Worm (Caenorhabditis elegans) whole organism, young adult: ENCODE results near the gene F55G7.1.

ENCODE experiments used
- C17E4.6 ChIP-seq: fragments of 200-800 bp; sonication (Bioruptor generic); IDR thresholded peaks from 2 replicates; pipeline ENCODE4 v1.3.6; 2022; ENCODE audit warnings: missing genetic modification reagents, missing genetic modification characterization, missing compliant biosample characterization
- F23B12.7 ChIP-seq: sonication (generic microtip); optimal IDR thresholded peaks from 2 replicates; lab custom pipeline; 2017; ENCODE audit warnings: missing genetic modification characterization, mild to moderate bottlenecking, missing compliant biosample characterization, antibody characterized with exemption, moderate library complexity; ENCODE audit not compliant: insufficient read depth
- F33H1.4 ChIP-seq: fragments of 200-800 bp; sonication (Bioruptor generic); IDR thresholded peaks from 2 replicates; pipeline ENCODE4 v1.3.6; 2022; ENCODE audit warnings: missing genetic modification reagents, missing genetic modification characterization, missing compliant biosample characterization
- F39B2.1 ChIP-seq: fragments of 200-800 bp; sonication (Bioruptor generic); IDR thresholded peaks from 2 replicates; pipeline ENCODE4 v1.3.6; 2022; ENCODE audit warnings: missing genetic modification reagents, missing genetic modification characterization, missing compliant biosample characterization
- F57C9.4 ChIP-seq: sonication (generic microtip); optimal IDR thresholded peaks from 2 replicates; lab custom pipeline; 2017; ENCODE audit warnings: mild to moderate bottlenecking, missing genetic modification characterization, missing compliant biosample characterization
- T26A5.8 ChIP-seq: sonication (generic microtip); optimal IDR thresholded peaks from 2 replicates; lab custom pipeline; 2016; ENCODE audit warnings: missing genetic modification characterization, missing compliant biosample characterization
- Y56A3A.18 ChIP-seq: fragments of 200-800 bp; sonication (Bioruptor generic); IDR thresholded peaks from 2 replicates; pipeline ENCODE4 v1.3.6; 2022; ENCODE audit warnings: missing genetic modification reagents, missing genetic modification characterization, missing compliant biosample characterization
- Y67H2A.10 ChIP-seq: fragments of 200-800 bp; sonication (Bioruptor generic); conservative IDR thresholded peaks from 2 replicates; pipeline ENCODE4 v1.3.6; 2022; ENCODE audit warnings: missing genetic modification reagents, missing genetic modification characterization, missing compliant biosample characterization
- Y95B8A.8 ChIP-seq: fragments of 200-800 bp; sonication (Bioruptor generic); IDR thresholded peaks from 2 replicates; pipeline ENCODE4 v1.3.6; 2022; ENCODE audit warnings: missing genetic modification reagents, missing genetic modification characterization, missing compliant biosample characterization
- akir-1 ChIP-seq: fragments of 200-800 bp; sonication (Bioruptor generic); optimal IDR thresholded peaks from 2 replicates; lab custom pipeline; 2018; ENCODE audit warnings: mild to moderate bottlenecking, missing genetic modification characterization, moderate library complexity, missing compliant biosample characterization
- aptf-3 ChIP-seq: fragments of 200-800 bp; sonication (Bioruptor generic); IDR thresholded peaks from 2 replicates; pipeline ENCODE4 v1.3.6; 2022; ENCODE audit warnings: missing genetic modification characterization, missing compliant biosample characterization
- atf-7 ChIP-seq: sonication (generic microtip); optimal IDR thresholded peaks from 2 replicates; lab custom pipeline; 2017; ENCODE audit warnings: mild to moderate bottlenecking, missing genetic modification characterization, missing compliant biosample characterization
- athp-1 ChIP-seq: sonication (generic microtip); optimal IDR thresholded peaks from 2 replicates; lab custom pipeline; 2017; ENCODE audit warnings: mild to moderate bottlenecking, missing genetic modification characterization, missing compliant biosample characterization
- bed-1 ChIP-seq: fragments of 200-800 bp; sonication (Bioruptor generic); IDR thresholded peaks from 2 replicates; pipeline ENCODE4 v1.3.6; 2022; ENCODE audit warnings: missing genetic modification reagents, missing genetic modification characterization, missing compliant biosample characterization
- ccch-3 ChIP-seq: fragments of 200-800 bp; sonication (Bioruptor generic); optimal IDR thresholded peaks from 2 replicates; lab custom pipeline; 2018; ENCODE audit warnings: mild to moderate bottlenecking, missing genetic modification characterization, missing compliant biosample characterization
- cebp-1 ChIP-seq, 2 experiments: fragments of 200-800 bp in 1 of 2; sonication (Bioruptor generic) in 1 of 2; sonication (generic microtip) in 1 of 2; IDR thresholded peaks in 1 of 2; optimal IDR thresholded peaks in 1 of 2; 2 replicates each; pipeline versions ENCODE4 v1.3.6 to Lab custom; 2017 to 2022; ENCODE audit warnings: missing compliant biosample characterization in 2 of 2, missing genetic modification characterization in 2 of 2, mild to moderate bottlenecking in 1 of 2, missing genetic modification reagents in 1 of 2, moderate library complexity in 1 of 2
- ceh-100 ChIP-seq: fragments of 200-800 bp; sonication (Bioruptor generic); IDR thresholded peaks from 2 replicates; pipeline ENCODE4 v1.3.6; 2022; ENCODE audit warnings: missing genetic modification reagents, missing genetic modification characterization, missing compliant biosample characterization
- ceh-40 ChIP-seq: fragments of 200-800 bp; sonication (Bioruptor generic); IDR thresholded peaks from 2 replicates; pipeline ENCODE4 v1.3.6; 2022; ENCODE audit warnings: missing genetic modification characterization, missing compliant biosample characterization
- ceh-79 ChIP-seq: sonication (generic microtip); optimal IDR thresholded peaks from 2 replicates; lab custom pipeline; 2017; ENCODE audit warnings: mild to moderate bottlenecking, missing genetic modification characterization, missing compliant biosample characterization
- ceh-91 ChIP-seq: fragments of 200-800 bp; sonication (Bioruptor generic); IDR thresholded peaks from 2 replicates; pipeline ENCODE4 v1.3.6; 2022; ENCODE audit warnings: missing genetic modification reagents, missing genetic modification characterization, missing compliant biosample characterization
- dox-1 ChIP-seq: fragments of 200-800 bp; sonication (Bioruptor generic); IDR thresholded peaks from 2 replicates; pipeline ENCODE4 v1.3.6; 2022; ENCODE audit warnings: missing genetic modification reagents, missing genetic modification characterization, missing compliant biosample characterization
- dpff-1 ChIP-seq: sonication (generic microtip); optimal IDR thresholded peaks from 2 replicates; lab custom pipeline; 2017; ENCODE audit warnings: mild to moderate bottlenecking, missing genetic modification characterization, missing compliant biosample characterization
- dpl-1 ChIP-seq: fragments of 150-350 bp; optimal IDR thresholded peaks from 2 replicates; lab custom pipeline; 2014; ENCODE audit warnings: missing biosample characterization, missing genetic modification reagents, missing genetic modification characterization
- egl-44 ChIP-seq: fragments of 200-800 bp; sonication (Bioruptor generic); IDR thresholded peaks from 2 replicates; pipeline ENCODE4 v1.3.6; 2022; ENCODE audit warnings: missing genetic modification reagents, missing genetic modification characterization, missing compliant biosample characterization
- ets-4 ChIP-seq: fragments of 200-800 bp; sonication (Bioruptor generic); optimal IDR thresholded peaks from 2 replicates; lab custom pipeline; 2018; ENCODE audit warnings: mild to moderate bottlenecking, missing genetic modification characterization, missing compliant biosample characterization
- fkh-3 ChIP-seq: sonication (generic microtip); optimal IDR thresholded peaks from 2 replicates; lab custom pipeline; 2016; ENCODE audit warnings: mild to moderate bottlenecking, missing genetic modification characterization, missing compliant biosample characterization
- gei-17 ChIP-seq: fragments of 200-800 bp; sonication (Bioruptor generic); optimal IDR thresholded peaks from 2 replicates; lab custom pipeline; 2018; ENCODE audit warnings: mild to moderate bottlenecking, missing genetic modification characterization, missing compliant biosample characterization
- hmg-1.2 ChIP-seq: fragments of 200-800 bp; sonication (Bioruptor generic); IDR thresholded peaks from 2 replicates; pipeline ENCODE4 v1.3.6; 2022; ENCODE audit warnings: missing genetic modification reagents, missing genetic modification characterization, missing compliant biosample characterization
- hrde-1 ChIP-seq: sonication (generic microtip); optimal IDR thresholded peaks from 2 replicates; lab custom pipeline; 2016; ENCODE audit warnings: missing genetic modification characterization, mild to moderate bottlenecking, missing compliant biosample characterization, moderate library complexity, missing genotype, missing genetic modification reagents, borderline replicate concordance
- lag-1 ChIP-seq: fragments of 200-800 bp; sonication (Bioruptor generic); IDR thresholded peaks from 2 replicates; pipeline ENCODE4 v1.3.6; 2022; ENCODE audit warnings: missing genetic modification reagents, missing genetic modification characterization, missing compliant biosample characterization
- lin-26 ChIP-seq: fragments of 200-800 bp; sonication (Bioruptor generic); IDR thresholded peaks from 2 replicates; pipeline ENCODE4 v1.3.6; 2022; ENCODE audit warnings: missing genetic modification reagents, missing genetic modification characterization, missing compliant biosample characterization
- lin-40 ChIP-seq: sonication (generic microtip); optimal IDR thresholded peaks from 2 replicates; lab custom pipeline; 2016; ENCODE audit warnings: missing genetic modification characterization, mild to moderate bottlenecking, missing compliant biosample characterization, missing genotype, missing genetic modification reagents
- madf-6 ChIP-seq: fragments of 200-800 bp; sonication (Bioruptor generic); IDR thresholded peaks from 2 replicates; pipeline ENCODE4 v1.3.6; 2022; ENCODE audit warnings: missing genetic modification reagents, missing genetic modification characterization, missing compliant biosample characterization
- mes-4 ChIP-seq: sonication (generic microtip); optimal IDR thresholded peaks from 2 replicates; lab custom pipeline; 2016; ENCODE audit warnings: missing genotype, missing genetic modification characterization, missing compliant biosample characterization
- nfya-2 ChIP-seq: fragments of 200-800 bp; sonication (Bioruptor generic); IDR thresholded peaks from 2 replicates; pipeline ENCODE4 v1.3.6; 2022; ENCODE audit warnings: missing genetic modification reagents, missing genetic modification characterization, missing compliant biosample characterization
- nhr-120 ChIP-seq: fragments of 200-800 bp; sonication (Bioruptor generic); IDR thresholded peaks from 2 replicates; pipeline ENCODE4 v1.3.6; 2022; ENCODE audit warnings: missing genetic modification characterization, missing compliant biosample characterization
- nhr-179 ChIP-seq: sonication (generic microtip); optimal IDR thresholded peaks from 2 replicates; lab custom pipeline; 2016; ENCODE audit warnings: mild to moderate bottlenecking, missing genetic modification characterization, missing compliant biosample characterization
- nhr-27 ChIP-seq: fragments of 200-800 bp; sonication (Bioruptor generic); optimal IDR thresholded peaks from 2 replicates; lab custom pipeline; 2018; ENCODE audit warnings: mild to moderate bottlenecking, missing genetic modification characterization, moderate library complexity, missing compliant biosample characterization
- pbrm-1 ChIP-seq: fragments of 200-800 bp; sonication (Bioruptor generic); IDR thresholded peaks from 2 replicates; pipeline ENCODE4 v1.3.6; 2022; ENCODE audit warnings: missing genetic modification reagents, missing genetic modification characterization, missing compliant biosample characterization
- rcor-1 ChIP-seq: fragments of 200-800 bp; sonication (Bioruptor generic); IDR thresholded peaks from 2 replicates; pipeline ENCODE4 v1.3.6; 2022; ENCODE audit warnings: missing genetic modification reagents, missing genetic modification characterization, missing compliant biosample characterization
- rec-8 ChIP-seq, 2 experiments: sonication (generic microtip); optimal IDR thresholded peaks; 2 replicates each; lab custom pipeline; 2016; ENCODE audit warnings: mild to moderate bottlenecking in 2 of 2, missing genetic modification characterization in 2 of 2, missing genetic modification reagents in 2 of 2, missing genotype in 2 of 2, missing biosample characterization in 1 of 2, missing compliant biosample characterization in 1 of 2, moderate library complexity in 1 of 2
- sdz-38 ChIP-seq: sonication (generic microtip); optimal IDR thresholded peaks from 2 replicates; lab custom pipeline; 2016; ENCODE audit warnings: missing genotype, missing genetic modification characterization, missing compliant biosample characterization
- sea-2 ChIP-seq: fragments of 200-800 bp; sonication (Bioruptor generic); IDR thresholded peaks from 2 replicates; pipeline ENCODE4 v1.3.6; 2022; ENCODE audit warnings: missing genetic modification characterization, missing compliant biosample characterization
- tbp1 ChIP-seq: fragments of 200-800 bp; sonication (Bioruptor generic); optimal IDR thresholded peaks from 2 replicates; lab custom pipeline; 2018; ENCODE audit warnings: mild to moderate bottlenecking, missing genetic modification characterization, missing compliant biosample characterization
- unc-130 ChIP-seq: sonication (generic microtip); optimal IDR thresholded peaks from 2 replicates; lab custom pipeline; 2016; ENCODE audit warnings: missing genetic modification reagents, missing genetic modification characterization, missing compliant biosample characterization
- xnd-1 ChIP-seq: sonication (generic microtip); optimal IDR thresholded peaks from 2 replicates; lab custom pipeline; 2016; ENCODE audit warnings: missing genotype, missing genetic modification reagents, missing genetic modification characterization, missing compliant biosample characterization
- zfh-2 ChIP-seq: fragments of 200-800 bp; sonication (Bioruptor generic); conservative IDR thresholded peaks from 2 replicates; pipeline ENCODE4 v1.3.6; 2022; ENCODE audit warnings: missing genetic modification reagents, missing genetic modification characterization, missing compliant biosample characterization
- ztf-18 ChIP-seq: sonication (generic microtip); optimal IDR thresholded peaks from 2 replicates; lab custom pipeline; 2016; ENCODE audit warnings: missing genotype, mild to moderate bottlenecking, missing genetic modification characterization, missing compliant biosample characterization
- ztf-22 ChIP-seq: fragments of 200-800 bp; sonication (Bioruptor generic); optimal IDR thresholded peaks from 2 replicates; lab custom pipeline; 2018; ENCODE audit warnings: mild to moderate bottlenecking, missing genetic modification characterization, moderate library complexity, missing compliant biosample characterization

F55G7.1 gene

DNA sequence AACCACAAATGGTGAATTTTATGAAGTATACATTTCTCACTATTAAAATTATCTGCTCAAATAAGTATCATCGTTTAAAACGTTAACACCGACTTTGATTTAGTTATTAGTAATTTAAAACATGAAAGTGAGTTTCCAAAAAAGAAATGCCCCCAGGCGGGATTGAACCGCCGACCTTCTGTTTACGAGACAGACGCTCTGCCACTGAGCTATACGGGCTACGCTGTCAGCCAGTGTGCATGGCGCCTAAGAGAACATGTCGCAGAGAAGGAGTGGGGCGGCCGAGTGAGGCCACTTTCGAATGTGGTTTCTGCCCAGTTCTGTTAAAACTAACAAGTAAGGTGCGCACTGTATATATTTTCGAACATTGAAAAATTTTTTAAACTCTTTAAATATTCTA lies 10.7 kb downstream of the F55G7.1 start (continued):
- TF ChIP-seq ceh-40 (GFP tag; lab: Robert Waterston, UW) (no peak), dpff-1 (tag; lab: Kevin White, UChicago) (no peak), dpl-1 (GFP tag; lab: Kevin White, UChicago) (no peak), sea-2 (GFP tag; lab: Robert Waterston, UW) (0 out of 2 replicates have a peak, but pooled peaks have one; percentile 12), ets-4 (no peak), hmg-1.2 (peak; percentile 82), rcor-1 (GFP tag; lab: Robert Waterston, UW) (peak; percentile 81), ccch-3 (GFP tag; lab: Kevin White, UChicago) (no peak), madf-6 (GFP tag; lab: Robert Waterston, UW) (peak; percentile 61), fkh-3 (tag; lab: Kevin White, UChicago) (peak; percentile 13), unc-130 (peak; percentile 32), ztf-18 (peak; percentile 52), sdz-38 (tag; lab: Kevin White, UChicago) (no peak), cebp-1 (GFP tag; IDR thresholded peaks at IDR 0.05; lab: Robert Waterston, UW) (0 out of 2 replicates have a peak, but pooled peaks have one; percentile 25), cebp-1 (tag; optimal IDR thresholded peaks at IDR 0.05; lab: Kevin White, UChicago) (peak; percentile 73), F23B12.7 (peak; percentile 45), nhr-179 (tag; lab: Kevin White, UChicago) (peak; percentile 39), Y56A3A.18 (GFP tag; lab: Robert Waterston, UW) (peak; percentile 76; the same call in 1 of the 2 replicates), xnd-1 (tag; lab: Kevin White, UChicago) (no peak), athp-1 (tag; lab: Kevin White, UChicago) (no peak), akir-1 (GFP tag; lab: Kevin White, UChicago) (no peak), Y67H2A.10 (GFP tag; lab: Robert Waterston, UW) (no peak), ceh-91 (GFP tag; lab: Robert Waterston, UW) (no peak), hrde-1 (tag; lab: Kevin White, UChicago) (peak; percentile 18), atf-7 (peak; percentile 32), nhr-27 (tag; lab: Kevin White, UChicago) (no peak), ceh-100 (GFP tag; lab: Robert Waterston, UW) (0 out of 2 replicates have a peak, but pooled peaks have one; percentile 30), lin-26 (GFP tag; lab: Robert Waterston, UW) (no peak), mes-4 (peak; percentile 59), lin-40 (tag; lab: Kevin White, UChicago) (peak; percentile 83), lag-1 (GFP tag; lab: Robert Waterston, UW) (no peak), egl-44 (GFP tag; lab: Robert Waterston, UW) (peak; percentile 82), C17E4.6 (no peak), F33H1.4 (no peak), bed-1 (GFP tag; lab: Robert Waterston, UW) (no peak), tbp1 (GFP tag; lab: Kevin White, UChicago) (peak; percentile 96), aptf-3 (no peak), nfya-2 (GFP tag; lab: Robert Waterston, UW) (no peak), gei-17 (GFP tag; lab: Kevin White, UChicago) (peak; percentile 89), pbrm-1 (GFP tag; lab: Robert Waterston, UW) (peak; percentile 87), Y95B8A.8 (GFP tag; lab: Robert Waterston, UW) (no peak), F57C9.4 (tag; lab: Kevin White, UChicago) (no peak), rec-8 (tag; optimal IDR thresholded peaks at IDR 0.05; lab: Kevin White, UChicago) (peak; percentile 78 to 80), F39B2.1 (no peak), ztf-22 (GFP tag; lab: Kevin White, UChicago) (no peak), ceh-79 (tag; lab: Kevin White, UChicago) (no peak), nhr-120 (GFP tag; lab: Robert Waterston, UW) (no peak), zfh-2 (GFP tag; lab: Robert Waterston, UW) (no peak), dox-1 (GFP tag; lab: Robert Waterston, UW) (peak; percentile 81; the same call in 1 of the 2 replicates), T26A5.8 (tag; lab: Kevin White, UChicago) (peak; percentile 49)
